Worm (Caenorhabditis elegans): Measurements from ENCODE around the gene tag-322.

tag-322 gene

DNA sequence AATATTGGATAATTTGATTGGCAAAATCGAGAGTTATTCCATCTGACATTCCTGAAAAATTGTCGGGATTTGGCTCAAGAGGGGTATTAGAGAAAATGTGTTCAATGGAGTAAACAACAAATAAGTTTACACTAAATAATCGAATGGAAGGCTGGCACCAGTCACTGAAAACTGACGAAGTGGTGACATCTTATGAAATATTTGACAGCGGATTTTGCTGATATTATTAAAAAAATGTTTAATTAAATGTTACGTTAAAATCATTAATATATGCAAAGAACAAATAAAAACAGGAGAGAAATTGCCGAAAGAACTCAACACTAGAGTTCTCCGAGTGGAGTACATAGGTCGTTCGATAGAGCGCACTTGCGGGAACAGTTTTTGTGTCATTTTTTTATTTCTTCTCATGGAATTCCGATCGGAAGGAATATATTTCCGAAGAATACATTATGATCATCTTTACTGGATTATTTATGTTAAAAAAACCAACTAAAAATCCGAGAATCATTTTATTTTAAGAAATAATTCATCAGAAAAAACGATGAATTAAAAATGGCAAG lies at the start of gene tag-322 (continued):
- TF ChIP-seq nhr-90 (tag; optimal IDR thresholded peaks at IDR 0.05; ENCODE audit: poor library complexity) (peak; percentile 60), rnt-1 (tag; optimal IDR thresholded peaks at IDR 0.05) (peak; percentile 73), fkh-4 (tag; optimal IDR thresholded peaks at IDR 0.05; ENCODE audit: borderline replicate concordance) (no peak), tbx-2 (tag; optimal IDR thresholded peaks at IDR 0.05) (peak; percentile 65), nhr-77 (tag; optimal IDR thresholded peaks at IDR 0.05) (peak; percentile 31), swsn-7 (tag; optimal IDR thresholded peaks at IDR 0.05) (peak; percentile 80)

DNA sequence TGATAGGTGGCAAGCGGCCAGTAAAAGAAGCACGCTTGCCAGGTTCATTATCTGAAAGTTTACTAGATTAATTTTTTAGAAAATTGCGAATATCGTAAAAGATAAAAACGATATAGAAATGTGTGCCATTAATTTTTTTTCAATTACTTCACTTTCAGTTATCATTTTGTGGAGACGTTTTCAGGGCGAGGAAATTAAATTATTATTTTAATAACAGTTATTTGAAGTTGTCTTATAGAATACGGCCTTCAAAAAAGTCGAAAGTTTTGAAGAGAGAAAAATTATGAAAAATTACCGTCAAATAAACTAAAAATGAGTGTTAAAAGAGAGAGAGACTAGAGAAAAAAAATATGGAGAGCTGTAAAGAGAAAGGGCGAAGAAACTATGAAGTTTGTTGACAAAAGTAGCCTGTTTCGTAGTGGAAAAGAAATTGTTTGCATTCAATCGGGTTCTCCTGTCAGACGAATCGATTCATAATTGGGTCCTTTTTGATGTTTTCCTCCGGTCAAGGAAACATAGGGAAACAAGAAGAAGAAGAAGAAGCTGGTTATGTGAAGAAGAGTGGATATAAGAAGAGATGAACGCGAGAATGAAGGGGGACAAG lies 49.4 kb upstream of the tag-322 start, which contains the start of gene erp-44.2:
erp-44.2 (minus strand) TSS at position 51 of the 604 bp plus-strand sequence.
- no peak for TF ChIP-seq nhr-11 (tag; optimal IDR thresholded peaks at IDR 0.05)
- no peak for TF ChIP-seq nhr-90 (tag; optimal IDR thresholded peaks at IDR 0.05; ENCODE audit: poor library complexity)
- TF ChIP-seq nhr-12 (tag; optimal IDR thresholded peaks at IDR 0.05) = no peak
- no peak for TF ChIP-seq nhr-77 (tag; optimal IDR thresholded peaks at IDR 0.05)
- TF ChIP-seq lir-3 (tag; optimal IDR thresholded peaks at IDR 0.05; ENCODE audit: poor library complexity) = no peak
- TF ChIP-seq nhr-47 (tag; optimal IDR thresholded peaks at IDR 0.05) = no peak
- no peak for TF ChIP-seq sox-4 (tag; optimal IDR thresholded peaks at IDR 0.05)
- TF ChIP-seq unc-30 (tag; optimal IDR thresholded peaks at IDR 0.05) = no peak
- no peak for TF ChIP-seq zag-1 (tag; optimal IDR thresholded peaks at IDR 0.05)
- TF ChIP-seq zip-4 (GFP tag; optimal IDR thresholded peaks at IDR 0.05) = no peak
- TF ChIP-seq lin-39 (tag; optimal IDR thresholded peaks at IDR 0.05) = no peak
- no peak for TF ChIP-seq mdl-1 (tag; optimal IDR thresholded peaks at IDR 0.05)
- no peak for TF ChIP-seq fos-1 (tag; optimal IDR thresholded peaks at IDR 0.05)
- no peak for TF ChIP-seq ztf-11 (tag; optimal IDR thresholded peaks at IDR 0.05)
- no peak for TF ChIP-seq aha-1 (tag; optimal IDR thresholded peaks at IDR 0.05)
- TF ChIP-seq lsy-2 (tag; optimal IDR thresholded peaks at IDR 0.05) = no peak
- no peak for TF ChIP-seq nhr-237 (tag; optimal IDR thresholded peaks at IDR 0.05)
- TF ChIP-seq hlh-4 (tag; optimal IDR thresholded peaks at IDR 0.05) = no peak

DNA sequence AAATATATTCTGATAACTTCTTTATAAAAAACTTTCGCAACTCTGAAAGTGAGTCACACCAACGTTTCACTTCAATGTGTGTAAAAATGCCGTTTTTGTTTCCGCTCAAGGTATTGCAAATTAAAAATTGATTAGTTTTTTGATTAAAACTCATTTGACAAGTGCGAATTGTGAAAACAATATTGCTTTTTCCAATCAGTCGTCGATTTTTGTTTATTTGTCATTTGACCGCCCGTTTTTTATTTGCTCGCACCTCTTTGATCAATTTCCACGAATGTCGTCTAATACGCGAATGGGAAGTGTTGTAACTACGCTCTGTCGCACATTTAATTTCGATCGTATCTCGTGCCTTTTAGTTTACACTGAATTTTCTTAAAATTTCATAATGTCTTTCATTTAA lies 44.8 kb upstream of the tag-322 start, which contains the start of gene mvb-12:
mvb-12 (plus strand) TSS at position 375 of the 400 bp plus-strand sequence.
- TF ChIP-seq alr-1 (tag; optimal IDR thresholded peaks at IDR 0.05; ENCODE audit: borderline replicate concordance) (no peak), zag-1 (tag; optimal IDR thresholded peaks at IDR 0.05) (no peak), ztf-4 (tag; optimal IDR thresholded peaks at IDR 0.05) (no peak), nhr-47 (tag; optimal IDR thresholded peaks at IDR 0.05) (no peak), ces-1 (GFP tag; optimal IDR thresholded peaks at IDR 0.05) (no peak), nhr-12 (tag; optimal IDR thresholded peaks at IDR 0.05) (no peak), ets-5 (GFP tag; IDR thresholded peaks at IDR 0.05) (no peak), dpl-1 (GFP tag; optimal IDR thresholded peaks at IDR 0.05) (peak in 2 of 3 experiments; percentile 15 to 43), snpc-4 (tag; optimal IDR thresholded peaks at IDR 0.05) (no peak), ceh-82 (tag; optimal IDR thresholded peaks at IDR 0.05) (no peak), nhr-90 (tag; optimal IDR thresholded peaks at IDR 0.05; ENCODE audit: poor library complexity) (no peak), unc-62 (GFP tag; optimal IDR thresholded peaks at IDR 0.05) (no peak), skn-1 (tag; optimal IDR thresholded peaks at IDR 0.05) (no peak), swsn-7 (tag; optimal IDR thresholded peaks at IDR 0.05) (peak; percentile 13), lin-39 (tag; optimal IDR thresholded peaks at IDR 0.05) (no peak), rnt-1 (tag; optimal IDR thresholded peaks at IDR 0.05) (no peak), sptf-1 (tag; optimal IDR thresholded peaks at IDR 0.05) (no peak), nhr-11 (tag; optimal IDR thresholded peaks at IDR 0.05) (no peak), jun-1 (tag; optimal IDR thresholded peaks at IDR 0.05) (no peak), egl-27 (tag; optimal IDR thresholded peaks at IDR 0.05) (no peak), irx-1 (tag; optimal IDR thresholded peaks at IDR 0.05) (no peak), C34B4.2 (tag; optimal IDR thresholded peaks at IDR 0.05) (no peak), F16B12.6 (tag; optimal IDR thresholded peaks at IDR 0.05) (no peak), isw-1 (GFP tag; IDR thresholded peaks at IDR 0.05) (no peak), ceh-88 (GFP tag; IDR thresholded peaks at IDR 0.05) (no peak), fkh-8 (tag; optimal IDR thresholded peaks at IDR 0.05) (peak; percentile 60), lir-3 (tag; optimal IDR thresholded peaks at IDR 0.05; ENCODE audit: poor library complexity) (no peak), lin-14 (GFP tag; optimal IDR thresholded peaks at IDR 0.05) (peak; percentile 77), lsy-2 (tag; optimal IDR thresholded peaks at IDR 0.05) (peak in 1 of 2 experiments; percentile 46), ceh-63 (GFP tag; optimal IDR thresholded peaks at IDR 0.05) (no peak), Y116A8C.19 (tag; optimal IDR thresholded peaks at IDR 0.05; ENCODE audit: borderline replicate concordance) (no peak), nhr-84 (tag; optimal IDR thresholded peaks at IDR 0.05) (no peak), tlp-1 (tag; optimal IDR thresholded peaks at IDR 0.05) (no peak), nhr-76 (tag; optimal IDR thresholded peaks at IDR 0.05) (no peak), ztf-11 (tag; optimal IDR thresholded peaks at IDR 0.05) (no peak)
